Worm (Caenorhabditis elegans) whole organism, early embryonic: ENCODE results near the gene cyb-1.

ENCODE experiments used
- B0310.2 ChIP-seq: sonication (generic microtip); optimal IDR thresholded peaks from 2 replicates; lab custom pipeline; 2016; ENCODE audit warnings: mild to moderate bottlenecking, missing genetic modification characterization, missing compliant biosample characterization
- F13C5.2 ChIP-seq: sonication (generic microtip); optimal IDR thresholded peaks from 2 replicates; lab custom pipeline; 2017; ENCODE audit warnings: mild to moderate bottlenecking, missing genetic modification characterization, inconsistent platforms, missing compliant biosample characterization
- ceh-13 ChIP-seq: fragments of 200-800 bp; sonication (Bioruptor generic); optimal IDR thresholded peaks from 2 replicates; lab custom pipeline; 2018; ENCODE audit warnings: mild to moderate bottlenecking, missing genetic modification characterization, missing compliant biosample characterization
- ceh-36 ChIP-seq: sonication (generic microtip); optimal IDR thresholded peaks from 2 replicates; lab custom pipeline; 2016; ENCODE audit warnings: missing genetic modification characterization, inconsistent platforms, missing compliant biosample characterization
- ets-7 ChIP-seq: sonication (generic microtip); optimal IDR thresholded peaks from 2 replicates; lab custom pipeline; 2016; ENCODE audit warnings: missing genotype, missing genetic modification characterization, missing compliant biosample characterization
- hmg-4 ChIP-seq: fragments of 200-800 bp; sonication (Bioruptor generic); optimal IDR thresholded peaks from 2 replicates; lab custom pipeline; 2018; ENCODE audit warnings: mild to moderate bottlenecking, missing genetic modification characterization, missing compliant biosample characterization
- hnd-1 ChIP-seq: sonication (generic microtip); optimal IDR thresholded peaks from 2 replicates; lab custom pipeline; 2016; ENCODE audit warnings: missing genetic modification characterization, missing compliant biosample characterization
- pes-1 ChIP-seq: fragments of 200-800 bp; sonication (Bioruptor generic); IDR thresholded peaks from 2 replicates; pipeline ENCODE4 v1.3.6; 2022; ENCODE audit warnings: missing genetic modification reagents, missing genetic modification characterization, missing compliant biosample characterization
- scrt-1 ChIP-seq: fragments of 200-800 bp; sonication (Bioruptor generic); IDR thresholded peaks from 2 replicates; pipeline ENCODE4 v1.3.6; 2022; ENCODE audit warnings: missing genetic modification characterization, missing compliant biosample characterization
- sea-1 ChIP-seq: fragments of 200-800 bp; sonication (Bioruptor generic); conservative IDR thresholded peaks from 2 replicates; pipeline ENCODE4 v1.3.6; 2022; ENCODE audit warnings: missing genetic modification characterization, missing compliant biosample characterization
- tbx-11 ChIP-seq: fragments of 200-800 bp; sonication (Bioruptor generic); IDR thresholded peaks from 2 replicates; pipeline ENCODE4 v1.3.6; 2022; ENCODE audit warnings: missing genetic modification characterization, missing compliant biosample characterization
- tbx-37 ChIP-seq: fragments of 200-800 bp; sonication (Bioruptor generic); conservative IDR thresholded peaks from 2 replicates; pipeline ENCODE4 v1.3.6; 2022; ENCODE audit warnings: missing genetic modification reagents, missing genetic modification characterization, missing compliant biosample characterization

The cyb-1 gene

ce11 chrIV:10786731-10787130 lies 51.7 kb downstream of the cyb-1 start, which contains the start of gene srd-7:
TSS of gene srd-7 (minus strand) at chrIV:10786831.
- TF ChIP-seq hnd-1 (tag; lab: Kevin White, UChicago) (no peak), scrt-1 (GFP tag; lab: Robert Waterston, UW) (no peak), tbx-37 (GFP tag; lab: Robert Waterston, UW) (no peak), B0310.2 (tag; lab: Kevin White, UChicago) (no peak), ceh-13 (GFP tag; lab: Kevin White, UChicago) (no peak), sea-1 (GFP tag; lab: Robert Waterston, UW) (no peak), F13C5.2 (tag; lab: Kevin White, UChicago) (no peak), pes-1 (GFP tag; lab: Robert Waterston, UW) (no peak), hmg-4 (GFP tag; lab: Kevin White, UChicago) (no peak), tbx-11 (GFP tag; lab: Robert Waterston, UW) (no peak), ceh-36 (tag; lab: Kevin White, UChicago) (no peak), ets-7 (tag; lab: Kevin White, UChicago) (no peak)
